Fruit fly (Drosophila melanogaster): ENCODE data around the gene CG2955.

- no peak for TF ChIP-seq insv (optimal IDR thresholded peaks at IDR 0.05)
- TF ChIP-seq Sin3A (optimal IDR thresholded peaks at IDR 0.05): no peak
- TF ChIP-seq psq (optimal IDR thresholded peaks at IDR 0.05): no peak
- no peak for TF ChIP-seq ttk (optimal IDR thresholded peaks at IDR 0.05)
- TF ChIP-seq Myc (optimal IDR thresholded peaks at IDR 0.05): no peak
Measured at dm6 chr2L:4197913-4198319, 48.8 kb downstream of the CG2955 start, which contains the start of gene Naprt.
